Fruit fly (Drosophila melanogaster): ENCODE results near the gene CG12301.

DNA sequence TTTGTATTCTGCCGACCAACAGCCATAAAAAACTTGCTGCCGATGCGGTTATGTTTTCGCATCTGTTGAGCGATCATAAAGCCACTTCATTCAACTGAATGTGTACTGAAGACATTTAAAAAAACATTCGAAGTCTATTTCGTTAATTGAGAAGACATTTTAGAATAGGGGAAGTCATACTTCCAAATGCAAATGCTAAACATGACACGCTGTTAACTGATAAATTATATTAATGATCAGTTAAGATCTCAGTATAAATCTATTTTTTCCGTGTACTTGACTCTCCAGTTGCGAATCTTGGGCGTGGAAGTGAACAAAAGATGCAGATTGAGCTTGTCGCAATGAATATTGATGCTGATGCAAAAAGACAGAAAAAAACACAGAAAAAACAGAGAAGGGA is 15.4 kb downstream of the CG12301 start:
- TF ChIP-seq CG8478 (optimal IDR thresholded peaks at IDR 0.05) = no peak
- TF ChIP-seq CTCF (optimal IDR thresholded peaks at IDR 0.05) = no peak

Data from S2 (cell line).